Fruit fly (Drosophila melanogaster) whole organism, embryonic: ENCODE data around the gene Dora.

Source experiments
- Ada2b ChIP-seq: fragments of 200-800 bp; sonication (Bioruptor generic); IDR thresholded peaks from 2 replicates; pipeline ENCODE4 v1.3.6; 2022; ENCODE audit warnings: missing biosample characterization, missing genetic modification characterization
- Bgb ChIP-seq: fragments of 200-800 bp; sonication (Bioruptor generic); IDR thresholded peaks from 2 replicates; pipeline ENCODE4 v1.3.6; 2022; ENCODE audit warnings: missing biosample characterization, missing genetic modification characterization; ENCODE audit not compliant: partially characterized antibody
- CG10209 ChIP-seq: fragments of 200-800 bp; sonication (Bioruptor generic); optimal IDR thresholded peaks from 3 replicates; lab custom pipeline; 2017; ENCODE audit warnings: missing biosample characterization, mild to moderate bottlenecking, missing genetic modification characterization, missing genetic modification reagents
- CG10462 ChIP-seq: fragments of 200-800 bp; sonication (Bioruptor generic); optimal IDR thresholded peaks from 2 replicates; lab custom pipeline; 2016; ENCODE audit warnings: missing biosample characterization, missing genetic modification characterization
- CG11398 ChIP-seq: fragments of 200-800 bp; sonication (Bioruptor generic); optimal IDR thresholded peaks from 2 replicates; lab custom pipeline; 2016; ENCODE audit warnings: missing biosample characterization, missing genetic modification characterization
- CG12219 ChIP-seq: fragments of 200-800 bp; sonication (Bioruptor generic); optimal IDR thresholded peaks from 3 replicates; lab custom pipeline; 2018; ENCODE audit warnings: missing biosample characterization, mild to moderate bottlenecking, missing genetic modification characterization
- CG12769 ChIP-seq: fragments of 200-800 bp; sonication (Bioruptor generic); optimal IDR thresholded peaks from 2 replicates; lab custom pipeline; 2019; ENCODE audit warnings: missing biosample characterization, mild to moderate bottlenecking, missing genetic modification characterization, moderate library complexity
- CG16813 ChIP-seq: fragments of 200-800 bp; sonication (Bioruptor generic); IDR thresholded peaks from 3 replicates; pipeline ENCODE4 v1.3.6; 2022; ENCODE audit warnings: missing biosample characterization, missing genetic modification characterization; ENCODE audit not compliant: partially characterized antibody
- CG18599 ChIP-seq: fragments of 200-800 bp; sonication (Bioruptor generic); optimal IDR thresholded peaks from 3 replicates; lab custom pipeline; 2017; ENCODE audit warnings: missing biosample characterization, missing genetic modification characterization, mild to moderate bottlenecking, moderate library complexity, missing genetic modification reagents
- CG2199 ChIP-seq: fragments of 200-800 bp; sonication (Bioruptor generic); IDR thresholded peaks from 3 replicates; pipeline ENCODE4 v1.3.6; 2022; ENCODE audit warnings: missing biosample characterization, missing genetic modification characterization
- CG2712 ChIP-seq: fragments of 200-800 bp; optimal IDR thresholded peaks from 3 replicates; lab custom pipeline; 2019; ENCODE audit warnings: missing biosample characterization, mild to moderate bottlenecking, missing genetic modification characterization, moderate library complexity
- CG30403 ChIP-seq: fragments of 200-800 bp; sonication (Bioruptor generic); optimal IDR thresholded peaks from 3 replicates; lab custom pipeline; 2016; ENCODE audit warnings: missing biosample characterization, missing genetic modification characterization
- CG31224 ChIP-seq: fragments of 200-800 bp; sonication (Bioruptor generic); IDR thresholded peaks from 2 replicates; pipeline ENCODE4 v1.3.6; 2022; ENCODE audit warnings: missing biosample characterization, missing genetic modification characterization
- CG3163 ChIP-seq: fragments of 200-800 bp; sonication (Bioruptor generic); optimal IDR thresholded peaks from 3 replicates; lab custom pipeline; 2016; ENCODE audit warnings: missing biosample characterization, missing genetic modification characterization
- CG32772 ChIP-seq: fragments of 200-800 bp; sonication (Bioruptor generic); IDR thresholded peaks from 2 replicates; pipeline ENCODE4 v1.3.6; 2022; ENCODE audit warnings: missing biosample characterization, missing genetic modification characterization
- CG3281 ChIP-seq: fragments of 200-800 bp; sonication (Bioruptor generic); optimal IDR thresholded peaks from 3 replicates; lab custom pipeline; 2017; ENCODE audit warnings: missing biosample characterization, mild to moderate bottlenecking, missing genetic modification characterization
- CG3407 ChIP-seq: fragments of 200-800 bp; sonication (Bioruptor generic); optimal IDR thresholded peaks from 2 replicates; lab custom pipeline; 2018; ENCODE audit warnings: missing biosample characterization, mild to moderate bottlenecking, missing genetic modification characterization
- CG5953 ChIP-seq: fragments of 200-800 bp; sonication (Bioruptor generic); IDR thresholded peaks from 2 replicates; pipeline ENCODE4 v1.3.6; 2022; ENCODE audit warnings: missing biosample characterization, missing genetic modification characterization
- CG6854 ChIP-seq: fragments of 200-800 bp; sonication (Bioruptor generic); optimal IDR thresholded peaks from 3 replicates; lab custom pipeline; 2017; ENCODE audit warnings: missing biosample characterization, mild to moderate bottlenecking, missing genetic modification characterization
- CG7271 ChIP-seq: fragments of 200-800 bp; sonication (Bioruptor generic); optimal IDR thresholded peaks from 2 replicates; lab custom pipeline; 2018; ENCODE audit warnings: missing biosample characterization, mild to moderate bottlenecking, missing genetic modification characterization, moderate library complexity
- CG7556 ChIP-seq: fragments of 200-800 bp; sonication (Bioruptor generic); optimal IDR thresholded peaks from 2 replicates; lab custom pipeline; 2017; ENCODE audit warnings: missing biosample characterization, mild to moderate bottlenecking, missing genetic modification characterization
- CG7928 ChIP-seq: fragments of 200-800 bp; sonication (Bioruptor generic); optimal IDR thresholded peaks from 2 replicates; lab custom pipeline; 2017; ENCODE audit warnings: missing biosample characterization, mild to moderate bottlenecking, missing genetic modification characterization
- CG8281 ChIP-seq: fragments of 200-800 bp; sonication (Bioruptor generic); optimal IDR thresholded peaks from 2 replicates; lab custom pipeline; 2018; ENCODE audit warnings: missing biosample characterization, mild to moderate bottlenecking, missing genetic modification characterization, moderate library complexity
- CG8765 ChIP-seq: fragments of 200-800 bp; sonication (Bioruptor generic); IDR thresholded peaks from 2 replicates; pipeline ENCODE4 v1.3.6; 2022; ENCODE audit warnings: missing biosample characterization, missing genetic modification characterization
- CG9609 ChIP-seq: fragments of 200-800 bp; sonication (Bioruptor generic); optimal IDR thresholded peaks from 3 replicates; lab custom pipeline; 2016; ENCODE audit warnings: missing biosample characterization, missing genetic modification characterization
- D19A ChIP-seq: fragments of 200-800 bp; optimal IDR thresholded peaks from 3 replicates; lab custom pipeline; 2019; ENCODE audit warnings: missing biosample characterization, mild to moderate bottlenecking, missing genetic modification characterization, moderate library complexity
- H15 ChIP-seq: fragments of 200-800 bp; sonication (Bioruptor generic); IDR thresholded peaks from 3 replicates; pipeline ENCODE4 v1.3.6; 2022; ENCODE audit warnings: missing biosample characterization, missing genetic modification characterization
- HHEX ChIP-seq: fragments of 200-800 bp; sonication (Bioruptor generic); optimal IDR thresholded peaks from 3 replicates; lab custom pipeline; 2017; ENCODE audit warnings: missing biosample characterization, mild to moderate bottlenecking, missing genetic modification characterization, missing genetic modification reagents
- Kr ChIP-seq: fragments of 200-800 bp; sonication (Bioruptor generic); optimal IDR thresholded peaks from 2 replicates; lab custom pipeline; 2017; ENCODE audit warnings: missing biosample characterization, mild to moderate bottlenecking, missing genetic modification characterization
- MTF-1 ChIP-seq: fragments of 200-800 bp; sonication (Bioruptor generic); optimal IDR thresholded peaks from 2 replicates; lab custom pipeline; 2018; ENCODE audit warnings: missing biosample characterization, mild to moderate bottlenecking, missing genetic modification characterization, borderline replicate concordance
- Sry-β ChIP-seq: fragments of 200-800 bp; sonication (Bioruptor generic); optimal IDR thresholded peaks from 2 replicates; lab custom pipeline; 2018; ENCODE audit warnings: missing biosample characterization, mild to moderate bottlenecking, missing genetic modification characterization, moderate library complexity
- TFAM ChIP-seq: fragments of 200-800 bp; sonication (Bioruptor generic); optimal IDR thresholded peaks from 2 replicates; lab custom pipeline; 2017; ENCODE audit warnings: missing biosample characterization, missing genetic modification characterization, inconsistent platforms
- abd-A ChIP-seq: fragments of 200-800 bp; sonication (Bioruptor generic); optimal IDR thresholded peaks from 3 replicates; lab custom pipeline; 2019; ENCODE audit warnings: missing biosample characterization, mild to moderate bottlenecking, missing genetic modification characterization, moderate library complexity
- ac ChIP-seq: fragments of 200-800 bp; sonication (Bioruptor generic); optimal IDR thresholded peaks from 3 replicates; lab custom pipeline; 2017; ENCODE audit warnings: missing biosample characterization, mild to moderate bottlenecking, missing genetic modification characterization
- chinmo ChIP-seq: fragments of 200-800 bp; sonication (Bioruptor generic); IDR thresholded peaks from 4 replicates; pipeline ENCODE4 v1.3.6; 2022; ENCODE audit warnings: missing biosample characterization, missing genetic modification characterization; ENCODE audit not compliant: partially characterized antibody
- corto ChIP-seq: fragments of 200-800 bp; sonication (Bioruptor generic); optimal IDR thresholded peaks from 2 replicates; lab custom pipeline; 2016; ENCODE audit warnings: missing biosample characterization, mild to moderate bottlenecking, missing genetic modification characterization, moderate library complexity
- crp ChIP-seq, 2 experiments: fragments of 200-800 bp; sonication (Bioruptor generic); optimal IDR thresholded peaks; 2 replicates in 1 of 2; 3 replicates in 1 of 2; lab custom pipeline; 2017; ENCODE audit warnings: missing biosample characterization in 2 of 2, missing genetic modification characterization in 2 of 2, mild to moderate bottlenecking in 1 of 2, moderate library complexity in 1 of 2
- dm ChIP-seq: fragments of 200-800 bp; sonication (Bioruptor generic); optimal IDR thresholded peaks from 3 replicates; lab custom pipeline; 2016; ENCODE audit warnings: missing biosample characterization, missing genetic modification characterization
- gfzf ChIP-seq: fragments of 200-800 bp; sonication (Bioruptor generic); optimal IDR thresholded peaks from 2 replicates; lab custom pipeline; 2016; ENCODE audit warnings: missing biosample characterization, mild to moderate bottlenecking, missing genetic modification characterization, moderate library complexity
- grau ChIP-seq: fragments of 200-800 bp; optimal IDR thresholded peaks from 3 replicates; lab custom pipeline; 2019; ENCODE audit warnings: missing biosample characterization, mild to moderate bottlenecking, missing genetic modification characterization, moderate library complexity
- her ChIP-seq: fragments of 200-800 bp; sonication (Bioruptor generic); optimal IDR thresholded peaks from 2 replicates; lab custom pipeline; 2016; ENCODE audit warnings: missing biosample characterization, missing genetic modification characterization
- hth ChIP-seq: fragments of >200 bp; optimal IDR thresholded peaks from 2 replicates; lab custom pipeline; 2017; ENCODE audit warnings: inconsistent platforms
- kah ChIP-seq: fragments of 200-800 bp; sonication (Bioruptor generic); optimal IDR thresholded peaks from 2 replicates; lab custom pipeline; 2018; ENCODE audit warnings: missing biosample characterization, mild to moderate bottlenecking, missing genetic modification characterization
- maf-S ChIP-seq: fragments of 200-800 bp; sonication (Bioruptor generic); optimal IDR thresholded peaks from 2 replicates; lab custom pipeline; 2016; ENCODE audit warnings: missing biosample characterization, missing genetic modification characterization
- onecut ChIP-seq: fragments of 200-800 bp; sonication (Bioruptor generic); IDR thresholded peaks from 2 replicates; pipeline ENCODE4 v1.3.6; 2022; ENCODE audit warnings: missing biosample characterization, missing genetic modification characterization
- p53 ChIP-seq: fragments of 200-800 bp; sonication (Bioruptor generic); optimal IDR thresholded peaks from 2 replicates; lab custom pipeline; 2016; ENCODE audit warnings: missing biosample characterization, missing genetic modification characterization
- schlank ChIP-seq: fragments of 200-800 bp; sonication (Bioruptor generic); optimal IDR thresholded peaks from 2 replicates; lab custom pipeline; 2018; ENCODE audit warnings: missing biosample characterization, mild to moderate bottlenecking, missing genetic modification characterization
- slou ChIP-seq: fragments of 200-800 bp; sonication (Bioruptor generic); optimal IDR thresholded peaks from 3 replicates; lab custom pipeline; 2016; ENCODE audit warnings: missing biosample characterization, missing genetic modification characterization
- slp2 ChIP-seq: fragments of 200-800 bp; sonication (Bioruptor generic); optimal IDR thresholded peaks from 2 replicates; lab custom pipeline; 2016; ENCODE audit warnings: missing biosample characterization, missing genetic modification characterization
- tin ChIP-seq: fragments of 200-800 bp; sonication (Bioruptor generic); optimal IDR thresholded peaks from 3 replicates; lab custom pipeline; 2016; ENCODE audit warnings: missing biosample characterization, missing genetic modification characterization
- trem ChIP-seq: fragments of 200-800 bp; optimal IDR thresholded peaks from 3 replicates; lab custom pipeline; 2019; ENCODE audit warnings: missing biosample characterization, mild to moderate bottlenecking, missing genetic modification characterization, moderate library complexity

Dora gene

DNA sequence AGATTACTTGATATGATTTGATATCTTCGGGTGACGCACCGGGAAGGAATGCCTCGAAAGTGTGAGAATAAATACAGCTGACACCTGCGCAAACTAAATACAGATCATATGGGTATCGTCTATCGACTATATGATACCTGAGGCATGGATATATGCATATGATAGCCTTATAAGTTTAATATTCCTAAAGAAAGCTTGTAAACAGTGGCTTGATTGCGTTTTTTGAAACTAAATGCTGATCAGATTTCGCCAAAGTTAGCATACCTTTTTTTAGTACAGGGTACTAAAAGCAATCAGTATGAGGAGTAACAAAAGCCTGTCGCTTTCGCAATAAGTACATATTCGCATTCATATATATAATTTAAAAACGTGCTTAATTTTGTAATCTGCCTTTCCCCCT is 29.4 kb upstream of the Dora start (continued):
- TF ChIP-seq kah (GFP tag; lab: Kevin White, UChicago) (no peak), Ada2b (GFP tag; lab: Robert Waterston, UW) (peak; percentile 50; the same call in 1 of the 2 replicates), Kr (no peak), CG10462 (no peak), CG7271 (no peak), dm (GFP tag; lab: Kevin White, UChicago) (no peak), CG32772 (GFP tag; lab: Robert Waterston, UW) (0 out of 2 replicates have a peak, but pooled peaks have one; percentile 23), slp2 (GFP tag; lab: Kevin White, UChicago) (no peak), CG2199 (GFP tag; lab: Robert Waterston, UW) (no peak), CG6854 (GFP tag; lab: Kevin White, UChicago) (no peak), CG2712 (tag; lab: Kevin White, UChicago) (peak; percentile 5), CG16813 (GFP tag; lab: Robert Waterston, UW) (no peak), CG8281 (no peak), crp (GFP tag; optimal IDR thresholded peaks at IDR 0.05; lab: Kevin White, UChicago) (no peak), CG11398 (GFP tag; lab: Kevin White, UChicago) (no peak), HHEX (GFP tag; lab: Kevin White, UChicago) (peak; percentile 41), CG7556 (GFP tag; lab: Kevin White, UChicago) (no peak), CG12219 (GFP tag; lab: Kevin White, UChicago) (no peak), CG3407 (GFP tag; lab: Kevin White, UChicago) (no peak), schlank (tag; lab: Kevin White, UChicago) (no peak), grau (no peak), Sry-β (GFP tag; lab: Kevin White, UChicago) (no peak), D19A (tag; lab: Kevin White, UChicago) (no peak), p53 (GFP tag; lab: Kevin White, UChicago) (no peak), H15 (GFP tag; lab: Robert Waterston, UW) (no peak), gfzf (GFP tag; lab: Kevin White, UChicago) (no peak), CG31224 (GFP tag; lab: Robert Waterston, UW) (no peak), CG5953 (GFP tag; lab: Robert Waterston, UW) (no peak), slou (no peak), CG3281 (GFP tag; lab: Kevin White, UChicago) (peak; percentile 24), CG18599 (GFP tag; lab: Kevin White, UChicago) (peak; percentile 32), CG10209 (GFP tag; lab: Kevin White, UChicago) (peak; percentile 33), Bgb (no peak), tin (GFP tag; lab: Kevin White, UChicago) (no peak), chinmo (GFP tag; lab: Robert Waterston, UW) (no peak), TFAM (GFP tag; lab: Kevin White, UChicago) (no peak), trem (no peak), CG8765 (no peak), corto (GFP tag; lab: Kevin White, UChicago) (peak; percentile 10), CG30403 (GFP tag; lab: Kevin White, UChicago) (no peak), ac (no peak), CG12769 (no peak), abd-A (tag; lab: Kevin White, UChicago) (no peak), her (no peak), maf-S (GFP tag; lab: Kevin White, UChicago) (no peak), CG3163 (no peak), CG9609 (GFP tag; lab: Kevin White, UChicago) (no peak), onecut (GFP tag; lab: Robert Waterston, UW) (no peak), hth (lab: Kevin White, UChicago) (no peak), CG7928 (GFP tag; lab: Kevin White, UChicago) (no peak), MTF-1 (GFP tag; lab: Kevin White, UChicago) (no peak)
